Fruit fly (Drosophila melanogaster) whole organism, embryonic: ENCODE measurements around the gene Nepl14.

Source experiments
- Atf-2 ChIP-seq: fragments of 200-800 bp; sonication (Bioruptor generic); optimal IDR thresholded peaks from 2 replicates; lab custom pipeline; 2016; ENCODE audit warnings: missing biosample characterization, missing genetic modification characterization
- CG10959 ChIP-seq: fragments of 200-800 bp; sonication (Bioruptor generic); IDR thresholded peaks from 2 replicates; pipeline ENCODE4 v1.3.6; 2022; ENCODE audit warnings: missing biosample characterization, missing genetic modification characterization
- CG11695 ChIP-seq: fragments of 200-800 bp; sonication (Bioruptor generic); IDR thresholded peaks from 3 replicates; pipeline ENCODE4 v1.3.6; 2022; ENCODE audit warnings: missing biosample characterization, missing genetic modification characterization
- CG11696 ChIP-seq: fragments of 200-800 bp; sonication (Bioruptor generic); IDR thresholded peaks from 2 replicates; pipeline ENCODE4 v1.3.6; 2022; ENCODE audit warnings: missing biosample characterization, missing genetic modification characterization
- CG12299 ChIP-seq: fragments of 200-800 bp; sonication (Bioruptor generic); optimal IDR thresholded peaks from 2 replicates; lab custom pipeline; 2018; ENCODE audit warnings: missing biosample characterization, mild to moderate bottlenecking, missing genetic modification characterization
- CG12391 ChIP-seq: fragments of 200-800 bp; sonication (Bioruptor generic); optimal IDR thresholded peaks from 3 replicates; lab custom pipeline; 2018; ENCODE audit warnings: missing biosample characterization, mild to moderate bottlenecking, missing genetic modification characterization, moderate library complexity
- CG14965 ChIP-seq: fragments of 200-800 bp; sonication (Bioruptor generic); optimal IDR thresholded peaks from 2 replicates; lab custom pipeline; 2016; ENCODE audit warnings: missing biosample characterization, missing genetic modification characterization, borderline replicate concordance
- CG1647 ChIP-seq: fragments of 200-800 bp; sonication (Bioruptor generic); optimal IDR thresholded peaks from 3 replicates; lab custom pipeline; 2016; ENCODE audit warnings: missing biosample characterization, missing genetic modification characterization
- CG16813 ChIP-seq: fragments of 200-800 bp; sonication (Bioruptor generic); IDR thresholded peaks from 3 replicates; pipeline ENCODE4 v1.3.6; 2022; ENCODE audit warnings: missing biosample characterization, missing genetic modification characterization; ENCODE audit not compliant: partially characterized antibody
- CG1792 ChIP-seq: fragments of 200-800 bp; sonication (Bioruptor generic); optimal IDR thresholded peaks from 2 replicates; lab custom pipeline; 2016; ENCODE audit warnings: missing biosample characterization, missing genetic modification characterization
- CG2202 ChIP-seq: fragments of 200-800 bp; sonication (Bioruptor generic); optimal IDR thresholded peaks from 2 replicates; lab custom pipeline; 2018; ENCODE audit warnings: missing biosample characterization, mild to moderate bottlenecking, missing genetic modification characterization
- CG2889 ChIP-seq: fragments of 200-800 bp; sonication (Bioruptor generic); IDR thresholded peaks from 3 replicates; pipeline ENCODE4 v1.3.6; 2022; ENCODE audit warnings: missing biosample characterization, missing genetic modification characterization
- CG3281 ChIP-seq: fragments of 200-800 bp; sonication (Bioruptor generic); optimal IDR thresholded peaks from 3 replicates; lab custom pipeline; 2017; ENCODE audit warnings: missing biosample characterization, mild to moderate bottlenecking, missing genetic modification characterization
- CG3847 ChIP-seq: fragments of 200-800 bp; sonication (Bioruptor generic); IDR thresholded peaks from 2 replicates; pipeline ENCODE4 v1.3.6; 2022; ENCODE audit warnings: missing biosample characterization, missing genetic modification characterization
- CG4404 ChIP-seq: fragments of 200-800 bp; sonication (Bioruptor generic); IDR thresholded peaks from 2 replicates; pipeline ENCODE4 v1.3.6; 2022; ENCODE audit warnings: missing biosample characterization, missing genetic modification characterization
- CG6683 ChIP-seq: fragments of 200-800 bp; sonication (Bioruptor generic); optimal IDR thresholded peaks from 2 replicates; lab custom pipeline; 2017; ENCODE audit warnings: missing biosample characterization, mild to moderate bottlenecking, missing genetic modification characterization, missing genetic modification reagents
- CG7987 ChIP-seq: fragments of 200-800 bp; sonication (Bioruptor generic); optimal IDR thresholded peaks from 2 replicates; lab custom pipeline; 2018; ENCODE audit warnings: missing biosample characterization, mild to moderate bottlenecking, missing genetic modification characterization, moderate library complexity
- CG8765 ChIP-seq: fragments of 200-800 bp; sonication (Bioruptor generic); IDR thresholded peaks from 2 replicates; pipeline ENCODE4 v1.3.6; 2022; ENCODE audit warnings: missing biosample characterization, missing genetic modification characterization
- CG9609 ChIP-seq: fragments of 200-800 bp; sonication (Bioruptor generic); optimal IDR thresholded peaks from 3 replicates; lab custom pipeline; 2016; ENCODE audit warnings: missing biosample characterization, missing genetic modification characterization
- CTCF ChIP-seq: fragments of 200-800 bp; sonication (Bioruptor generic); optimal IDR thresholded peaks from 2 replicates; lab custom pipeline; 2017; ENCODE audit warnings: missing biosample characterization, mild to moderate bottlenecking, missing genetic modification characterization, moderate library complexity
- Dbx ChIP-seq: fragments of 200-800 bp; sonication (Bioruptor generic); IDR thresholded peaks from 3 replicates; pipeline ENCODE4 v1.3.6; 2022; ENCODE audit warnings: missing biosample characterization, missing genetic modification characterization
- Ets65A ChIP-seq: fragments of 200-800 bp; sonication (Bioruptor generic); peaks from one replicate; lab custom pipeline; 2016; ENCODE audit warnings: missing biosample characterization, missing genetic modification characterization
- HLHmδ ChIP-seq: fragments of 200-800 bp; sonication (Bioruptor generic); optimal IDR thresholded peaks from 2 replicates; lab custom pipeline; 2018; ENCODE audit warnings: missing biosample characterization, mild to moderate bottlenecking, missing genetic modification characterization, moderate library complexity
- Oaz ChIP-seq: fragments of 200-800 bp; sonication (Bioruptor generic); IDR thresholded peaks from 2 replicates; pipeline ENCODE4 v1.3.6; 2022; ENCODE audit warnings: missing biosample characterization, missing genetic modification characterization
- PHDP ChIP-seq: fragments of 200-800 bp; sonication (Bioruptor generic); optimal IDR thresholded peaks from 3 replicates; lab custom pipeline; 2018; ENCODE audit warnings: missing biosample characterization, mild to moderate bottlenecking, missing genetic modification characterization, moderate library complexity
- Pdp1 ChIP-seq, 2 experiments: fragments of 200-800 bp; sonication (Bioruptor generic); optimal IDR thresholded peaks; 3 replicates each; lab custom pipeline; 2016; ENCODE audit warnings: missing biosample characterization in 2 of 2, missing genetic modification characterization in 2 of 2, mild to moderate bottlenecking in 1 of 2, moderate library complexity in 1 of 2
- Side ChIP-seq: fragments of 200-800 bp; sonication (Bioruptor generic); optimal IDR thresholded peaks from 2 replicates; lab custom pipeline; 2016; ENCODE audit warnings: missing biosample characterization, missing genetic modification characterization
- Xbp1 ChIP-seq: fragments of 200-800 bp; sonication (Bioruptor generic); optimal IDR thresholded peaks from 3 replicates; lab custom pipeline; 2016; ENCODE audit warnings: missing biosample characterization, mild to moderate bottlenecking, missing genetic modification characterization
- amos ChIP-seq: fragments of 200-800 bp; sonication (Bioruptor generic); IDR thresholded peaks from 2 replicates; pipeline ENCODE4 v1.3.6; 2022; ENCODE audit warnings: missing biosample characterization, missing genetic modification characterization; ENCODE audit not compliant: partially characterized antibody
- ap ChIP-seq: fragments of 200-800 bp; sonication (Bioruptor generic); IDR thresholded peaks from 2 replicates; pipeline ENCODE4 v1.3.6; 2022; ENCODE audit warnings: missing biosample characterization, missing genetic modification characterization
- ase ChIP-seq: fragments of 200-800 bp; sonication (Bioruptor generic); IDR thresholded peaks from 3 replicates; pipeline ENCODE4 v1.3.6; 2022; ENCODE audit warnings: missing biosample characterization, missing genetic modification characterization
- btn ChIP-seq: fragments of 200-800 bp; sonication (Bioruptor generic); optimal IDR thresholded peaks from 2 replicates; lab custom pipeline; 2016; ENCODE audit warnings: missing biosample characterization, missing genetic modification characterization
- cg ChIP-seq: fragments of 200-800 bp; sonication (Bioruptor generic); optimal IDR thresholded peaks from 3 replicates; lab custom pipeline; 2019; ENCODE audit warnings: missing biosample characterization, mild to moderate bottlenecking, missing genetic modification characterization, moderate library complexity
- chinmo ChIP-seq: fragments of 200-800 bp; sonication (Bioruptor generic); IDR thresholded peaks from 4 replicates; pipeline ENCODE4 v1.3.6; 2022; ENCODE audit warnings: missing biosample characterization, missing genetic modification characterization; ENCODE audit not compliant: partially characterized antibody
- danr ChIP-seq: fragments of 200-800 bp; sonication (Bioruptor generic); IDR thresholded peaks from 2 replicates; pipeline ENCODE4 v1.3.6; 2022; ENCODE audit warnings: missing biosample characterization, missing genetic modification characterization
- dati ChIP-seq: fragments of 200-800 bp; sonication (Bioruptor generic); IDR thresholded peaks from 2 replicates; pipeline ENCODE4 v1.3.6; 2022; ENCODE audit warnings: missing biosample characterization, missing genetic modification characterization
- dpn ChIP-seq, 2 experiments: fragments of 200-800 bp; sonication (Bioruptor generic); optimal IDR thresholded peaks; 3 replicates each; lab custom pipeline; 2016; ENCODE audit warnings: missing biosample characterization in 2 of 2, missing genetic modification characterization in 2 of 2
- ems ChIP-seq: fragments of 200-800 bp; sonication (Bioruptor generic); optimal IDR thresholded peaks from 3 replicates; lab custom pipeline; 2016; ENCODE audit warnings: missing biosample characterization, missing genetic modification characterization
- gsb ChIP-seq: fragments of 200-800 bp; sonication (Bioruptor generic); IDR thresholded peaks from 2 replicates; pipeline ENCODE4 v1.3.6; 2022; ENCODE audit warnings: missing biosample characterization, missing genetic modification characterization
- h ChIP-seq: fragments of >200 bp; optimal IDR thresholded peaks from 2 replicates; lab custom pipeline; 2017
- ham ChIP-seq: fragments of 200-800 bp; sonication (Bioruptor generic); IDR thresholded peaks from 2 replicates; pipeline ENCODE4 v1.3.6; 2022; ENCODE audit warnings: missing biosample characterization, missing genetic modification characterization
- hth ChIP-seq: fragments of >200 bp; optimal IDR thresholded peaks from 2 replicates; lab custom pipeline; 2017; ENCODE audit warnings: inconsistent platforms
- org-1 ChIP-seq: fragments of 200-800 bp; sonication (Bioruptor generic); optimal IDR thresholded peaks from 2 replicates; lab custom pipeline; 2017; ENCODE audit warnings: missing biosample characterization, missing genetic modification characterization
- peb ChIP-seq: fragments of 200-800 bp; sonication (Bioruptor generic); IDR thresholded peaks from 2 replicates; pipeline ENCODE4 v1.3.6; 2022; ENCODE audit warnings: missing biosample characterization, missing genetic modification characterization
- pita ChIP-seq: fragments of 200-800 bp; sonication (Bioruptor generic); optimal IDR thresholded peaks from 2 replicates; lab custom pipeline; 2017; ENCODE audit warnings: missing biosample characterization, mild to moderate bottlenecking, missing genetic modification characterization
- pnt ChIP-seq: fragments of 200-800 bp; sonication (Bioruptor generic); optimal IDR thresholded peaks from 3 replicates; lab custom pipeline; 2016; ENCODE audit warnings: missing biosample characterization, missing genetic modification characterization
- ro ChIP-seq: fragments of 200-800 bp; sonication (Bioruptor generic); IDR thresholded peaks from 2 replicates; pipeline ENCODE4 v1.3.6; 2022; ENCODE audit warnings: missing biosample characterization, missing genetic modification characterization
- run ChIP-seq: fragments of 200-800 bp; sonication (Bioruptor generic); optimal IDR thresholded peaks from 3 replicates; lab custom pipeline; 2018; ENCODE audit warnings: missing biosample characterization, mild to moderate bottlenecking, missing genetic modification characterization
- sisA ChIP-seq: fragments of 200-800 bp; sonication (Bioruptor generic); IDR thresholded peaks from 2 replicates; pipeline ENCODE4 v1.3.6; 2022; ENCODE audit warnings: missing biosample characterization, missing genetic modification characterization
- slp2 ChIP-seq: fragments of 200-800 bp; sonication (Bioruptor generic); optimal IDR thresholded peaks from 2 replicates; lab custom pipeline; 2016; ENCODE audit warnings: missing biosample characterization, missing genetic modification characterization
- sug ChIP-seq: fragments of 200-800 bp; optimal IDR thresholded peaks from 2 replicates; lab custom pipeline; 2019; ENCODE audit warnings: missing biosample characterization, mild to moderate bottlenecking, missing genetic modification characterization, moderate library complexity
- z ChIP-seq: fragments of 200-800 bp; sonication (Bioruptor generic); IDR thresholded peaks from 3 replicates; pipeline ENCODE4 v1.3.6; 2022; ENCODE audit warnings: missing biosample characterization, missing genetic modification characterization
- zfh1 ChIP-seq: fragments of 200-800 bp; sonication (Bioruptor generic); IDR thresholded peaks from 3 replicates; pipeline ENCODE4 v1.3.6; 2022; ENCODE audit warnings: missing biosample characterization, missing genetic modification characterization

Nepl14 gene

dm6 chr3R:22726771-22727455 is 36.6 kb downstream of the Nepl14 start, which contains the start of gene CG45049 (continued):
- TF ChIP-seq amos (GFP tag; lab: Robert Waterston, UW) (peak; percentile 96), sug (no peak), CG14965 (GFP tag; lab: Kevin White, UChicago) (no peak), h (lab: Kevin White, UChicago) (no peak), CG9609 (no peak), cg (GFP tag; lab: Kevin White, UChicago) (peak; percentile 80), ham (GFP tag; lab: Robert Waterston, UW) (no peak), CG16813 (GFP tag; lab: Robert Waterston, UW) (peak; percentile 90), HLHmδ (GFP tag; lab: Kevin White, UChicago) (no peak), btn (no peak), CG11696 (GFP tag; lab: Robert Waterston, UW) (no peak), Xbp1 (GFP tag; lab: Kevin White, UChicago) (no peak), Side (GFP tag; lab: Kevin White, UChicago) (no peak), CG6683 (no peak), CG1647 (GFP tag; lab: Kevin White, UChicago) (no peak), dati (no peak), peb (no peak), CG3281 (GFP tag; lab: Kevin White, UChicago) (peak; percentile 27), chinmo (GFP tag; lab: Robert Waterston, UW) (peak; percentile 54; the same call in 1 of the 4 replicates), zfh1 (GFP tag; lab: Robert Waterston, UW) (no peak), pnt (GFP tag; lab: Kevin White, UChicago) (no peak), ase (GFP tag; lab: Robert Waterston, UW) (no peak), Atf-2 (GFP tag; lab: Kevin White, UChicago) (no peak), hth (lab: Kevin White, UChicago) (no peak), CG7987 (GFP tag; lab: Kevin White, UChicago) (no peak), Oaz (GFP tag; lab: Robert Waterston, UW) (no peak), Pdp1 (GFP tag; optimal IDR thresholded peaks at IDR 0.05; lab: Kevin White, UChicago) (peak in 1 of 2 experiments; percentile 12), CG11695 (GFP tag; lab: Robert Waterston, UW) (no peak), pita (GFP tag; lab: Kevin White, UChicago) (no peak), slp2 (no peak), Dbx (GFP tag; lab: Robert Waterston, UW) (no peak), CG2202 (tag; lab: Kevin White, UChicago) (no peak), CG1792 (GFP tag; lab: Kevin White, UChicago) (no peak), ro (GFP tag; lab: Robert Waterston, UW) (no peak), ap (GFP tag; lab: Robert Waterston, UW) (no peak), CTCF (GFP tag; lab: Kevin White, UChicago) (no peak), z (no peak), danr (GFP tag; lab: Robert Waterston, UW) (no peak), gsb (GFP tag; lab: Robert Waterston, UW) (no peak), CG8765 (no peak), CG10959 (no peak), CG2889 (no peak), org-1 (GFP tag; lab: Kevin White, UChicago) (no peak), CG3847 (GFP tag; lab: Robert Waterston, UW) (0 out of 2 replicates have a peak, but pooled peaks have one; percentile 37), sisA (GFP tag; lab: Robert Waterston, UW) (no peak), CG4404 (GFP tag; lab: Robert Waterston, UW) (no peak), dpn (GFP tag; optimal IDR thresholded peaks at IDR 0.05; lab: Kevin White, UChicago) (peak in 1 of 2 experiments; percentile 31), ems (GFP tag; lab: Kevin White, UChicago) (no peak), PHDP (tag; lab: Kevin White, UChicago) (no peak), Ets65A (GFP tag; lab: Kevin White, UChicago) (peak; percentile 35), CG12391 (tag; lab: Kevin White, UChicago) (no peak), run (no peak), CG12299 (tag; lab: Kevin White, UChicago) (no peak)
